Worm (Caenorhabditis elegans): Measurements from ENCODE around the gene fbxb-37.

Gene fbxb-37

ce11 chrII:2087206-2087605, 6.5 kb downstream of the fbxb-37 start (continued):
- TF ChIP-seq dpl-1 (GFP tag; optimal IDR thresholded peaks at IDR 0.05) = no peak
- TF ChIP-seq athp-1 (tag; optimal IDR thresholded peaks at IDR 0.05) = no peak
- no peak for TF ChIP-seq nhr-179 (tag; optimal IDR thresholded peaks at IDR 0.05)

- TF ChIP-seq B0261.1 (tag; optimal IDR thresholded peaks at IDR 0.05) = no peak
- TF ChIP-seq madf-3 (GFP tag; IDR thresholded peaks at IDR 0.05) = no peak
These were observed 9.9 kb downstream of the fbxb-37 start, which contains the start of the genes T16A1.5 and fbxc-49 for ce11 chrII:2083726-2084179. Gene T16A1.5 (minus strand): TSS chrII:2083826. Gene fbxc-49 (plus strand): TSS chrII:2084129.

ce11 chrII:2081257-2081656, 12.4 kb downstream of the fbxb-37 start, which contains the start of gene T16A1.4:
Gene T16A1.4 (plus strand): TSS chrII:2081557.
- TF ChIP-seq ceh-79 (tag; optimal IDR thresholded peaks at IDR 0.05) = no peak
- TF ChIP-seq ztf-3 (GFP tag; optimal IDR thresholded peaks at IDR 0.05) = no peak
- TF ChIP-seq ztf-25 (GFP tag; IDR thresholded peaks at IDR 0.05) = no peak
- TF ChIP-seq lin-35 (GFP tag; optimal IDR thresholded peaks at IDR 0.05) = no peak
- TF ChIP-seq akir-1 (GFP tag; optimal IDR thresholded peaks at IDR 0.05) = no peak
- no peak for TF ChIP-seq C06A6.2 (GFP tag; conservative IDR thresholded peaks at IDR 0.05)
- no peak for TF ChIP-seq him-1 (tag; optimal IDR thresholded peaks at IDR 0.05)

ce11 chrII:2080425-2080824, 13.3 kb downstream of the fbxb-37 start, which contains the start of gene F07E5.9:
Gene F07E5.9 (minus strand): TSS chrII:2080525.
- TF ChIP-seq madf-3 (GFP tag; IDR thresholded peaks at IDR 0.05) = no peak
- no peak for TF ChIP-seq ekl-4 (GFP tag; IDR thresholded peaks at IDR 0.05)
- TF ChIP-seq ceh-40 (GFP tag; IDR thresholded peaks at IDR 0.05) = no peak
- no peak for TF ChIP-seq F23B12.7 (tag; optimal IDR thresholded peaks at IDR 0.05; ENCODE audit: insufficient read depth)
- TF ChIP-seq bed-1 (GFP tag; IDR thresholded peaks at IDR 0.05) = no peak
- no peak for TF ChIP-seq rcor-1 (GFP tag; IDR thresholded peaks at IDR 0.05)
- no peak for TF ChIP-seq F55B11.4 (tag; optimal IDR thresholded peaks at IDR 0.05; ENCODE audit: borderline replicate concordance, insufficient read depth)
- no peak for TF ChIP-seq unc-62 (GFP tag; optimal IDR thresholded peaks at IDR 0.05)
- no peak for TF ChIP-seq egrh-3 (GFP tag; IDR thresholded peaks at IDR 0.05)

ce11 chrII:2076467-2076866, 17.2 kb downstream of the fbxb-37 start:
- TF ChIP-seq F23B12.7 (tag; optimal IDR thresholded peaks at IDR 0.05; ENCODE audit: insufficient read depth) (no peak), tbp1 (GFP tag; optimal IDR thresholded peaks at IDR 0.05) (no peak), egrh-3 (GFP tag; IDR thresholded peaks at IDR 0.05) (no peak), B0035.1 (tag; optimal IDR thresholded peaks at IDR 0.05) (no peak), gei-17 (GFP tag; optimal IDR thresholded peaks at IDR 0.05) (no peak), tbx-9 (tag; optimal IDR thresholded peaks at IDR 0.05; ENCODE audit: borderline replicate concordance) (no peak), Y95B8A.8 (GFP tag; IDR thresholded peaks at IDR 0.05) (no peak), ztf-25 (GFP tag; IDR thresholded peaks at IDR 0.05) (no peak)

- TF ChIP-seq T26A5.8 (tag; optimal IDR thresholded peaks at IDR 0.05) = no peak
- TF ChIP-seq lir-1 (GFP tag; conservative IDR thresholded peaks at IDR 0.05) = no peak
- TF ChIP-seq ceh-91 (GFP tag; IDR thresholded peaks at IDR 0.05) = no peak
- no peak for TF ChIP-seq snpc-3.4 (tag; optimal IDR thresholded peaks at IDR 0.05)
- TF ChIP-seq nhr-27 (tag; optimal IDR thresholded peaks at IDR 0.05) = no peak
- TF ChIP-seq athp-1 (tag; optimal IDR thresholded peaks at IDR 0.05) = no peak
- no peak for TF ChIP-seq C06A6.2 (GFP tag; conservative IDR thresholded peaks at IDR 0.05)
- no peak for TF ChIP-seq ets-4 (GFP tag; optimal IDR thresholded peaks at IDR 0.05)
- no peak for TF ChIP-seq bed-2 (GFP tag; IDR thresholded peaks at IDR 0.05)
- no peak for TF ChIP-seq rcor-1 (GFP tag; IDR thresholded peaks at IDR 0.05)
- no peak for TF ChIP-seq efl-1 (GFP tag; optimal IDR thresholded peaks at IDR 0.05)
- no peak for TF ChIP-seq nhr-179 (tag; optimal IDR thresholded peaks at IDR 0.05)
- no peak for TF ChIP-seq Y95B8A.8 (GFP tag; IDR thresholded peaks at IDR 0.05)
- TF ChIP-seq F37B4.10 (GFP tag; IDR thresholded peaks at IDR 0.05) = no peak
- TF ChIP-seq egl-18 (GFP tag; IDR thresholded peaks at IDR 0.05) = no peak
- TF ChIP-seq K11D2.4 (GFP tag; IDR thresholded peaks at IDR 0.05) = no peak
- TF ChIP-seq ztf-28 (GFP tag; IDR thresholded peaks at IDR 0.05) = no peak
- no peak for TF ChIP-seq let-526 (GFP tag; IDR thresholded peaks at IDR 0.05)
These were observed 18.2 kb downstream of the fbxb-37 start, which contains the start of gene F07E5.8 for ce11 chrII:2075513-2075912. Gene F07E5.8 (minus strand): TSS chrII:2075613.
